Worm (Caenorhabditis elegans): ENCODE results near the gene agr-1.

Gene agr-1

DNA sequence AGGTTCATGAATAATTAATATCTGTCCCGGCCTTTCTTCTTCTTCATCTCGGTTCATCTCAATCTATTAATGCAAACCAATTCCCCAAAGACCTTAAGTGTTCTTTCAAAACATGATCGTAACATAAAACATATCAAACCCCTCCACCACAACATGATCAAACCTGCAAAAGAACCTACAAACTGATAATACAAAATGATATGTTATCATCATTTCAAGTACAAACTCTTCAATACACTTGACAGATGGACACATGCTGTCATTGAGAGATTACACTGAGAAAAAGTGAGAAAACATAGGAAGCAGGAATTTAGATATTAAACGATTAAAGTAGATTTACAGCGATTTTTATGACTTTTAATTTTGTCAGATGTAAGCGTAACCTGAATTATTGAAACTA lies 49.5 kb upstream of the agr-1 start (continued):
- TF ChIP-seq hlh-11 (tag; optimal IDR thresholded peaks at IDR 0.05) (peak; percentile 73), nhr-25 (tag; optimal IDR thresholded peaks at IDR 0.05; ENCODE audit: borderline replicate concordance, insufficient read depth) (no peak), jun-1 (tag; optimal IDR thresholded peaks at IDR 0.05) (no peak), egl-27 (tag; optimal IDR thresholded peaks at IDR 0.05) (no peak), lin-1 (GFP tag; IDR thresholded peaks at IDR 0.05) (no peak)

DNA sequence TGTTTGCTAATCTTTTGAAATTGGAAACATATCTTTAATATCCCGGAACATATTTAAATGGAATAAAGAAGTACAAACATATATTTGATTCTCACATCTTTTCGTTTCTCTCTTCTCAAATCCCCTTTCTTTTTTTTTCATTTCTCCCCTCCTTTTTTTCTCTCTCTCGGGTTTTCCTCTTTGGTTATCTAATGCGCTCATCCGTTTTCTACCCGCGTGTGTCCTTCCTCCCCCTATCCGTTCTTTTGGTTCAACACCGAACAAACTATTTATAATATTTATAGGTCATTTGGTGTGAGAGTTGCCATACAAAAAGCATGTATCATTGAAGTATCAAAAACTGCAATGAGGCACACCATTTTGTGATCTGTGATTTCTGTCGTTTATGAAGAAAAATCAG lies 48.9 kb upstream of the agr-1 start:
- TF ChIP-seq set-16 (GFP tag; IDR thresholded peaks at IDR 0.05) (no peak), duxl-1 (tag; optimal IDR thresholded peaks at IDR 0.05; ENCODE audit: poor library complexity) (no peak), ces-1 (GFP tag; optimal IDR thresholded peaks at IDR 0.05) (no peak), unc-39 (tag; optimal IDR thresholded peaks at IDR 0.05) (no peak), lin-29 (GFP tag; IDR thresholded peaks at IDR 0.05) (no peak), nhr-77 (tag; optimal IDR thresholded peaks at IDR 0.05) (no peak), lin-15B (tag; optimal IDR thresholded peaks at IDR 0.05) (no peak), dve-1 (tag; optimal IDR thresholded peaks at IDR 0.05; ENCODE audit: insufficient read depth) (no peak), hlh-11 (tag; optimal IDR thresholded peaks at IDR 0.05) (peak; percentile 38), Y48G9A.11 (GFP tag; IDR thresholded peaks at IDR 0.05) (no peak), php-3 (GFP tag; IDR thresholded peaks at IDR 0.05) (no peak), jun-1 (tag; optimal IDR thresholded peaks at IDR 0.05) (no peak), ztf-11 (tag; optimal IDR thresholded peaks at IDR 0.05) (no peak), madf-9 (GFP tag; conservative IDR thresholded peaks at IDR 0.05) (no peak), nhr-25 (tag; optimal IDR thresholded peaks at IDR 0.05; ENCODE audit: borderline replicate concordance, insufficient read depth) (peak; percentile 54), hmg-1.1 (GFP tag; IDR thresholded peaks at IDR 0.05) (no peak), ceh-28 (tag; optimal IDR thresholded peaks at IDR 0.05) (no peak), nhr-28 (tag; optimal IDR thresholded peaks at IDR 0.05) (peak; percentile 51), mxl-2 (GFP tag; conservative IDR thresholded peaks at IDR 0.05) (no peak), nhr-48 (tag; optimal IDR thresholded peaks at IDR 0.05) (peak; percentile 23), pqm-1 (tag; optimal IDR thresholded peaks at IDR 0.05) (no peak), fkh-10 (GFP tag; optimal IDR thresholded peaks at IDR 0.05) (no peak), daf-12 (tag; optimal IDR thresholded peaks at IDR 0.05) (no peak), tag-97 (GFP tag; IDR thresholded peaks at IDR 0.05) (no peak), daf-19 (GFP tag; conservative IDR thresholded peaks at IDR 0.05) (no peak), madf-5 (GFP tag; IDR thresholded peaks at IDR 0.05) (no peak), cey-2 (tag; optimal IDR thresholded peaks at IDR 0.05; ENCODE audit: borderline replicate concordance, insufficient read depth) (no peak), daf-16 (GFP tag; optimal IDR thresholded peaks at IDR 0.05) (no peak), daf-16 (tag; optimal IDR thresholded peaks at IDR 0.05) (no peak), dmd-8 (GFP tag; IDR thresholded peaks at IDR 0.05) (no peak), nhr-237 (tag; optimal IDR thresholded peaks at IDR 0.05) (no peak), fos-1 (tag; optimal IDR thresholded peaks at IDR 0.05) (no peak), lir-3 (tag; optimal IDR thresholded peaks at IDR 0.05) (no peak), gei-8 (GFP tag; optimal IDR thresholded peaks at IDR 0.05) (no peak), F49E8.2 (tag; optimal IDR thresholded peaks at IDR 0.05; ENCODE audit: borderline replicate concordance) (no peak), skn-1 (tag; optimal IDR thresholded peaks at IDR 0.05) (no peak), ceh-32 (tag; optimal IDR thresholded peaks at IDR 0.05; ENCODE audit: poor library complexity) (no peak), mxl-3 (GFP tag; optimal IDR thresholded peaks at IDR 0.05) (no peak), lin-1 (GFP tag; IDR thresholded peaks at IDR 0.05) (no peak), spr-3 (GFP tag; optimal IDR thresholded peaks at IDR 0.05) (no peak), pha-4 (GFP tag; IDR thresholded peaks at IDR 0.05) (no peak), pha-4 (tag; optimal IDR thresholded peaks at IDR 0.05) (no peak), nhr-10 (tag; optimal IDR thresholded peaks at IDR 0.05) (no peak), arid-1 (GFP tag; conservative IDR thresholded peaks at IDR 0.05) (no peak), mes-2 (tag; optimal IDR thresholded peaks at IDR 0.05; ENCODE audit: poor library complexity, severe bottlenecking) (no peak), zag-1 (tag; optimal IDR thresholded peaks at IDR 0.05) (no peak), sdz-12 (GFP tag; optimal IDR thresholded peaks at IDR 0.05) (no peak), nhr-102 (tag; optimal IDR thresholded peaks at IDR 0.05) (no peak)
